Fruit fly (Drosophila melanogaster) whole organism, wandering third instar larva: ENCODE results near the gene Calr.
A peak's percentile ranks its signal among the peaks of the same experiment; 100 is the strongest.

Experiments used
- Abd-B ChIP-seq: fragments of >200 bp; optimal IDR thresholded peaks from 2 replicates; lab custom pipeline; 2017; ENCODE audit warnings: missing biosample characterization, missing genetic modification characterization
- CG32264 ChIP-seq: fragments of 200-800 bp; sonication (Bioruptor generic); optimal IDR thresholded peaks from 2 replicates; lab custom pipeline; 2016; ENCODE audit warnings: missing biosample characterization, missing genetic modification characterization
- CG9705 ChIP-seq: fragments of 200-800 bp; sonication (Bioruptor generic); optimal IDR thresholded peaks from 2 replicates; lab custom pipeline; 2018; ENCODE audit warnings: missing biosample characterization, mild to moderate bottlenecking, missing genetic modification characterization
- CrebA ChIP-seq: fragments of 200-800 bp; sonication (Bioruptor generic); optimal IDR thresholded peaks from 2 replicates; lab custom pipeline; 2016; ENCODE audit warnings: missing biosample characterization, mild to moderate bottlenecking, missing genetic modification characterization, borderline replicate concordance
- Dfd ChIP-seq: fragments of >200 bp; optimal IDR thresholded peaks from 2 replicates; lab custom pipeline; 2017; ENCODE audit warnings: missing biosample characterization, missing genetic modification characterization
- Dif ChIP-seq: fragments of 200-275, 200-300 bp; sonication (Bioruptor generic); optimal IDR thresholded peaks from 2 replicates; lab custom pipeline; 2018; ENCODE audit warnings: missing biosample characterization, missing genetic modification characterization; ENCODE audit not compliant: partially characterized antibody
- GATAd ChIP-seq: sonication (Bioruptor generic); optimal IDR thresholded peaks from 2 replicates; lab custom pipeline; 2016; ENCODE audit warnings: missing biosample characterization, missing genetic modification characterization
- HLH106 ChIP-seq: fragments of 200-800 bp; optimal IDR thresholded peaks from 3 replicates; lab custom pipeline; 2019; ENCODE audit warnings: missing biosample characterization, mild to moderate bottlenecking, missing genetic modification characterization, moderate library complexity
- Hnf4 ChIP-seq: fragments of 200-800 bp; sonication (Bioruptor generic); optimal IDR thresholded peaks from 2 replicates; lab custom pipeline; 2016; ENCODE audit warnings: missing biosample characterization, mild to moderate bottlenecking, missing genetic modification characterization
- Hr83 ChIP-seq: fragments of 200-300 bp; sonication (Bioruptor generic); optimal IDR thresholded peaks from 2 replicates; lab custom pipeline; 2016; ENCODE audit warnings: missing biosample characterization, mild to moderate bottlenecking, missing genetic modification characterization, moderate library complexity; ENCODE audit not compliant: poor library complexity, severe bottlenecking
- Jra ChIP-seq: sonication (Bioruptor generic); optimal IDR thresholded peaks from 2 replicates; lab custom pipeline; 2016; ENCODE audit warnings: missing biosample characterization, missing genetic modification characterization
- Mio ChIP-seq: sonication (Bioruptor generic); optimal IDR thresholded peaks from 2 replicates; lab custom pipeline; 2016; ENCODE audit warnings: missing biosample characterization, missing genetic modification characterization
- Myc ChIP-seq: fragments of >200 bp; optimal IDR thresholded peaks from 2 replicates; lab custom pipeline; 2017
- N ChIP-seq: fragments of >200 bp; optimal IDR thresholded peaks from 2 replicates; lab custom pipeline; 2018; ENCODE audit warnings: missing biosample characterization, missing external identifiers, missing genetic modification characterization
- OdsH ChIP-seq: fragments of 200-800 bp; sonication (Bioruptor generic); optimal IDR thresholded peaks from 2 replicates; lab custom pipeline; 2016; ENCODE audit warnings: missing biosample characterization, mild to moderate bottlenecking, missing genetic modification characterization
- Rel ChIP-seq, 2 experiments: fragments of 200-800 bp; sonication (Bioruptor generic) in 1 of 2; optimal IDR thresholded peaks; 2 replicates in 1 of 2; 3 replicates in 1 of 2; lab custom pipeline; 2016 to 2019; ENCODE audit warnings: mild to moderate bottlenecking in 2 of 2, missing biosample characterization in 2 of 2, missing genetic modification characterization in 2 of 2, moderate library complexity in 1 of 2
- Sp1 ChIP-seq: fragments of 200-800 bp; sonication (Bioruptor generic); optimal IDR thresholded peaks from 3 replicates; lab custom pipeline; 2019; ENCODE audit warnings: missing biosample characterization, mild to moderate bottlenecking, missing genetic modification characterization, moderate library complexity
- Vsx2 ChIP-seq: fragments of 200-300, 225-300 bp; sonication (Bioruptor generic); optimal IDR thresholded peaks from 2 replicates; lab custom pipeline; 2018; ENCODE audit warnings: missing biosample characterization, missing genetic modification characterization; ENCODE audit not compliant: partially characterized antibody
- br ChIP-seq: fragments of 200-800 bp; sonication (Bioruptor generic); optimal IDR thresholded peaks from 2 replicates; lab custom pipeline; 2016; ENCODE audit warnings: missing biosample characterization, missing genetic modification characterization
- brk ChIP-seq: fragments of 200-800 bp; sonication (Bioruptor generic); optimal IDR thresholded peaks from 2 replicates; lab custom pipeline; 2016; ENCODE audit warnings: missing biosample characterization, mild to moderate bottlenecking, missing genetic modification characterization
- dl ChIP-seq, 2 experiments: fragments of 175-275, 200-275 bp in 1 of 2; fragments of 200-275 bp in 1 of 2; sonication (Bioruptor generic); optimal IDR thresholded peaks; lab custom pipeline; 2018; ENCODE audit warnings: mild to moderate bottlenecking in 2 of 2, missing biosample characterization in 2 of 2, missing genetic modification characterization in 2 of 2, moderate library complexity in 2 of 2; ENCODE audit not compliant: partially characterized antibody in 2 of 2, insufficient read depth in 1 of 2
- dmrt93B ChIP-seq: fragments of 200-800 bp; sonication (Bioruptor generic); optimal IDR thresholded peaks from 2 replicates; lab custom pipeline; 2018; ENCODE audit warnings: missing biosample characterization, mild to moderate bottlenecking, missing genetic modification characterization
- dsf ChIP-seq: sonication (Bioruptor generic); optimal IDR thresholded peaks from 2 replicates; lab custom pipeline; 2016; ENCODE audit warnings: missing biosample characterization, missing genetic modification characterization, borderline replicate concordance
- ey ChIP-seq: fragments of 200-800 bp; sonication (Bioruptor generic); optimal IDR thresholded peaks from 2 replicates; lab custom pipeline; 2016; ENCODE audit warnings: missing biosample characterization, missing genetic modification characterization
- foxo ChIP-seq, 2 experiments: fragments of 200-800 bp; sonication (Bioruptor generic); optimal IDR thresholded peaks; 2 replicates in 1 of 2; 3 replicates in 1 of 2; lab custom pipeline; 2016 to 2017; ENCODE audit warnings: missing biosample characterization in 2 of 2, missing genetic modification characterization in 2 of 2
- fru ChIP-seq: fragments of 200-800 bp; sonication (Bioruptor generic); optimal IDR thresholded peaks from 3 replicates; lab custom pipeline; 2016; ENCODE audit warnings: missing biosample characterization, mild to moderate bottlenecking, missing genetic modification characterization
- h ChIP-seq: fragments of 200-800 bp; sonication (Bioruptor generic); optimal IDR thresholded peaks from 3 replicates; lab custom pipeline; 2016; ENCODE audit warnings: missing biosample characterization, mild to moderate bottlenecking, missing genetic modification characterization
- jim ChIP-seq: fragments of 175-275, 200-325 bp; sonication (Bioruptor generic); optimal IDR thresholded peaks from 2 replicates; lab custom pipeline; 2016; ENCODE audit warnings: missing biosample characterization, mild to moderate bottlenecking, missing genetic modification characterization
- pan ChIP-seq: fragments of >200 bp; optimal IDR thresholded peaks from 2 replicates; lab custom pipeline; 2017
- psq ChIP-seq: fragments of 200-800 bp; sonication (Bioruptor generic); optimal IDR thresholded peaks from 3 replicates; lab custom pipeline; 2017; ENCODE audit warnings: missing biosample characterization, mild to moderate bottlenecking, missing genetic modification characterization, moderate library complexity
- rgr ChIP-seq: fragments of 200-800 bp; sonication (Bioruptor generic); optimal IDR thresholded peaks from 3 replicates; lab custom pipeline; 2016; ENCODE audit warnings: missing biosample characterization, mild to moderate bottlenecking, missing genetic modification characterization
- sage ChIP-seq: fragments of 200-800 bp; sonication (Bioruptor generic); optimal IDR thresholded peaks from 2 replicates; lab custom pipeline; 2016; ENCODE audit warnings: missing biosample characterization, mild to moderate bottlenecking, missing genetic modification characterization
- sv ChIP-seq: fragments of 200-800 bp; sonication (Bioruptor generic); optimal IDR thresholded peaks from 3 replicates; lab custom pipeline; 2016; ENCODE audit warnings: missing biosample characterization, missing genetic modification characterization
- tai ChIP-seq: sonication (Bioruptor generic); optimal IDR thresholded peaks from 2 replicates; lab custom pipeline; 2016; ENCODE audit warnings: missing biosample characterization, missing genetic modification characterization
- usp ChIP-seq: fragments of >200 bp; optimal IDR thresholded peaks from 2 replicates; lab custom pipeline; 2017; ENCODE audit warnings: missing biosample characterization, missing genetic modification characterization
- woc ChIP-seq: sonication (Bioruptor generic); optimal IDR thresholded peaks from 2 replicates; lab custom pipeline; 2016; ENCODE audit warnings: missing biosample characterization, mild to moderate bottlenecking, missing genetic modification characterization

Gene Calr

DNA sequence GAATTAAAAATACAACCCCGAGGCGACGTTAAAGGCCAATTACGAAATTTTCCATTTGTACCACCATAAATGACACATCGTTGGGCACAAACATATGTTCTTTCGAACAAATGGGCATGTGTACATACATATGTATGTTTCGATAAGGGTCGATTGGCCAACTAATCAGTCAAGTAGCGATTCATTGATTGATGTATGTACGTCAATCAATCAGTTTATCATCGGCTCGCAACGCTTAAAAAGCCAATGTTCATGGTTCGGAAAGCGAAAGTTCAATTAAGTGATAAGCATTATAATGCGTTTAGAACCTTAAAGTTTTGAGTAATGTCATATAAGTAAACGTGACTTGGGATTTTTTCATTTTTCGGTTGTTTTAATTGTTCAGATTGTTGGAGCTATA, 14.0 kb upstream of the Calr start:
- TF ChIP-seq GATAd = no peak
- no peak for TF ChIP-seq dl (GFP tag; optimal IDR thresholded peaks at IDR 0.05; lab: Kevin White, UChicago; ENCODE audit: insufficient read depth in 1 of 2, partially characterized antibody in 2 of 2)
- TF ChIP-seq br = no peak
- TF ChIP-seq dmrt93B = no peak
- TF ChIP-seq Sp1 (GFP tag; lab: Kevin White, UChicago) = no peak
- no peak for TF ChIP-seq sv (GFP tag; lab: Kevin White, UChicago)
- no peak for TF ChIP-seq Hr83 (GFP tag; lab: Kevin White, UChicago)
- TF ChIP-seq pan (lab: Kevin White, UChicago) = no peak
- TF ChIP-seq rgr = no peak
- TF ChIP-seq ey (GFP tag; lab: Kevin White, UChicago) = no peak
- no peak for TF ChIP-seq foxo (GFP tag; optimal IDR thresholded peaks at IDR 0.05; lab: Kevin White, UChicago)
- TF ChIP-seq Hnf4 (GFP tag; lab: Kevin White, UChicago) = no peak
- TF ChIP-seq fru (GFP tag; lab: Kevin White, UChicago) = no peak
- no peak for TF ChIP-seq CrebA (GFP tag; lab: Kevin White, UChicago)

DNA sequence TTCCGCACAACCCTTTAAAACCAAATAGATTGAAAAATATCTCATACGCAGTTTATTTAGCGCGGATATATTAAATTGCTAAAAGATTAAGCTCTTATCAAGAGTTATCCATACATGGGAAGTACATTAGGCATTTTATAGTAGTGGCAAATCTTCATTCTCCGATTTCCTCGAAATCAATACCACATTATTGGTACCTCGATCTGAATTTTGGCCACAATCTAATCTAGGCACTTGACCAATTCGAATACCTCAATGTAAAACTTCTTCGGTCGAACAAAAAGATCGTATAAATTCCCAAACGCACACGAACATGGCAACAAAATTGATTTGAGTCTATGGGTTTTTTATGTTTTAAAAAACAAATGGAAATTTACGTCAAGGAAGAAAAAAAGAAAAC, 13.3 kb upstream of the Calr start:
- TF ChIP-seq tai (no peak), Rel (GFP tag; optimal IDR thresholded peaks at IDR 0.05; lab: Kevin White, UChicago) (no peak), Rel (tag; optimal IDR thresholded peaks at IDR 0.05; lab: Kevin White, UChicago) (peak; percentile 67), OdsH (GFP tag; lab: Kevin White, UChicago) (no peak), foxo (GFP tag; optimal IDR thresholded peaks at IDR 0.05; lab: Kevin White, UChicago) (no peak), fru (GFP tag; lab: Kevin White, UChicago) (no peak)

DNA sequence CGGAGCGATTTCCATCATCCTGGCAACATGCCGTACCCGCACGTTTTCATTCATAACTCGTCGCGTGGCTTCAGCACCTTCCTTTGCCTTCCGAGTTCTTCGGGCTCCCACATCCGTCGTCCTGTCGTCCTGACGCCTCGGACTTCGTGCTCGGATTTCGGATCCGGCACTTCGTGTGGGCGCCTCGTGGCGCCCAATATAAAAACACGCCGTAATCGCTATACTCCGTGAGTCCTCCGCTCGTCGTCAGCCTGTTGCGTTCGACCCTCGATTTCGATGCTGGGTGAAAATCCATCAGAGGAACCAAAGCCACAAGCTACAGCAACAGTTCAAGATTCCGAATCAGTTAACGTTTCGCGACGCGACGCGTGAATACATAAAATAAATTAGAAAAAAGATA, 9.7 kb upstream of the Calr start:
- TF ChIP-seq Dif (GFP tag; lab: Kevin White, UChicago) = no peak
- TF ChIP-seq rgr = no peak
- TF ChIP-seq h = no peak
- TF ChIP-seq Dfd = no peak
- no peak for TF ChIP-seq psq (GFP tag; lab: Kevin White, UChicago)
- TF ChIP-seq Abd-B (GFP tag; lab: Kevin White, UChicago) = no peak
- no peak for TF ChIP-seq foxo (GFP tag; optimal IDR thresholded peaks at IDR 0.05; lab: Kevin White, UChicago)
- TF ChIP-seq Sp1 (GFP tag; lab: Kevin White, UChicago) = no peak
- no peak for TF ChIP-seq Vsx2 (GFP tag; lab: Kevin White, UChicago)
- TF ChIP-seq dsf (GFP tag; lab: Kevin White, UChicago) = no peak
- no peak for TF ChIP-seq fru (GFP tag; lab: Kevin White, UChicago)
- TF ChIP-seq Mio (GFP tag; lab: Kevin White, UChicago) = no peak
- TF ChIP-seq woc (GFP tag; lab: Kevin White, UChicago) = no peak
- no peak for TF ChIP-seq dmrt93B
- TF ChIP-seq usp (GFP tag; lab: Kevin White, UChicago) = no peak
- TF ChIP-seq Hr83 (GFP tag; lab: Kevin White, UChicago) = no peak

DNA sequence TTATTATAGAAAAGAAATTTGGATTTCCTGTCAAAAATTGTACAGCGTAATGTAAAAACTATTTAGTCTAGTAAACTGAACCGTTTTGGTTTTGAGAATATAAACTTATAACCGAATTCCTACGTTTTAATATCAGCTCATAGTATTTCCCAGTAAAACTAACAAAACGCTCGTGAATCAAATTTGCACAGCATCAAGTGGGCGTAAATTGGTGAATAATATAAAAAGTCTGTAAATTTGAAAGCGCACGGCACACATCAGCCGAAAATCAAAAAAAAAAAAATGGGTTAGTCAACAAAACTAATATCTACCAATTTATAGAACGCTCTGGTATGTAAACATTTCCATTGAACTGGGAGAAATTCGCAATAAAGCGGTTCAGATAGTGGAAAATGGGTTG, 7.2 kb upstream of the Calr start, which contains the start of gene Dh44:
Gene Dh44 (plus strand): TSS at position 301 of the 400 bp plus-strand sequence.
- TF ChIP-seq psq (GFP tag; lab: Kevin White, UChicago) = no peak
- no peak for TF ChIP-seq Myc
- TF ChIP-seq Jra (GFP tag; lab: Kevin White, UChicago) = no peak
- no peak for TF ChIP-seq ey (GFP tag; lab: Kevin White, UChicago)
- TF ChIP-seq HLH106 (tag; lab: Kevin White, UChicago) = no peak
- no peak for TF ChIP-seq Hnf4 (GFP tag; lab: Kevin White, UChicago)
- TF ChIP-seq brk (GFP tag; lab: Kevin White, UChicago) = no peak
- TF ChIP-seq N (GFP tag; lab: Kevin White, UChicago) = no peak
- TF ChIP-seq CG9705 (GFP tag; lab: Kevin White, UChicago) = no peak
- no peak for TF ChIP-seq pan (lab: Kevin White, UChicago)
- no peak for TF ChIP-seq sage (GFP tag; lab: Kevin White, UChicago)
- TF ChIP-seq GATAd = no peak
- no peak for TF ChIP-seq rgr
- no peak for TF ChIP-seq CG32264 (GFP tag; lab: Kevin White, UChicago)
- no peak for TF ChIP-seq fru (GFP tag; lab: Kevin White, UChicago)
- TF ChIP-seq Dif (GFP tag; lab: Kevin White, UChicago) = no peak
- no peak for TF ChIP-seq jim (GFP tag; lab: Kevin White, UChicago)
- TF ChIP-seq Dfd = no peak
